Fruit fly (Drosophila melanogaster) whole organism, embryonic: Measurements from ENCODE around the gene CG7974.

ENCODE experiments used
- Abd-B ChIP-seq: fragments of 200-800 bp; sonication (Bioruptor generic); optimal IDR thresholded peaks from 2 replicates; lab custom pipeline; 2018; ENCODE audit warnings: missing biosample characterization, mild to moderate bottlenecking, missing genetic modification characterization, moderate library complexity
- Antp ChIP-seq: fragments of 200-800 bp; sonication (Bioruptor generic); optimal IDR thresholded peaks from 3 replicates; lab custom pipeline; 2016; ENCODE audit warnings: missing biosample characterization, missing genetic modification characterization
- Awh ChIP-seq: fragments of 200-800 bp; sonication (Bioruptor generic); IDR thresholded peaks from 2 replicates; pipeline ENCODE4, ENCODE4 v1.3.6; 2022; ENCODE audit warnings: missing biosample characterization, missing genetic modification characterization
- CG10959 ChIP-seq: fragments of 200-800 bp; sonication (Bioruptor generic); IDR thresholded peaks from 2 replicates; pipeline ENCODE4 v1.3.6; 2022; ENCODE audit warnings: missing biosample characterization, missing genetic modification characterization
- CG10979 ChIP-seq: fragments of 200-800 bp; sonication (Bioruptor generic); optimal IDR thresholded peaks from 2 replicates; lab custom pipeline; 2018; ENCODE audit warnings: missing biosample characterization, mild to moderate bottlenecking, missing genetic modification characterization, moderate library complexity
- CG12219 ChIP-seq: fragments of 200-800 bp; sonication (Bioruptor generic); optimal IDR thresholded peaks from 3 replicates; lab custom pipeline; 2018; ENCODE audit warnings: missing biosample characterization, mild to moderate bottlenecking, missing genetic modification characterization
- CG13123 ChIP-seq: fragments of 200-800 bp; sonication (Bioruptor generic); optimal IDR thresholded peaks from 2 replicates; lab custom pipeline; 2016; ENCODE audit warnings: missing biosample characterization, missing genetic modification characterization
- CG13287 ChIP-seq: fragments of 200-800 bp; sonication (Bioruptor generic); IDR thresholded peaks from 2 replicates; pipeline ENCODE4 v1.3.6; 2022; ENCODE audit warnings: missing biosample characterization, missing genetic modification characterization; ENCODE audit not compliant: partially characterized antibody
- CG16779 ChIP-seq: fragments of 200-800 bp; sonication (Bioruptor generic); IDR thresholded peaks from 2 replicates; pipeline ENCODE4 v1.3.6; 2022; ENCODE audit warnings: missing biosample characterization, missing genetic modification characterization
- CG16813 ChIP-seq: fragments of 200-800 bp; sonication (Bioruptor generic); IDR thresholded peaks from 3 replicates; pipeline ENCODE4 v1.3.6; 2022; ENCODE audit warnings: missing biosample characterization, missing genetic modification characterization; ENCODE audit not compliant: partially characterized antibody
- CG17328 ChIP-seq: fragments of 200-800 bp; sonication (Bioruptor generic); IDR thresholded peaks from 2 replicates; pipeline ENCODE4 v1.3.6; 2022; ENCODE audit warnings: missing biosample characterization, missing genetic modification characterization
- CG2712 ChIP-seq: fragments of 200-800 bp; optimal IDR thresholded peaks from 3 replicates; lab custom pipeline; 2019; ENCODE audit warnings: missing biosample characterization, mild to moderate bottlenecking, missing genetic modification characterization, moderate library complexity
- CG4328 ChIP-seq: fragments of 200-800 bp; sonication (Bioruptor generic); optimal IDR thresholded peaks from 3 replicates; lab custom pipeline; 2017; ENCODE audit warnings: missing biosample characterization, missing genetic modification reagents, missing genetic modification characterization
- CG4617 ChIP-seq: fragments of 200-800 bp; sonication (Bioruptor generic); optimal IDR thresholded peaks from 3 replicates; lab custom pipeline; 2016; ENCODE audit warnings: missing biosample characterization, missing genetic modification characterization, borderline replicate concordance
- CG5245 ChIP-seq: fragments of 200-800 bp; sonication (Bioruptor generic); optimal IDR thresholded peaks from 3 replicates; lab custom pipeline; 2016; ENCODE audit warnings: missing biosample characterization, missing genetic modification characterization
- CG5953 ChIP-seq: fragments of 200-800 bp; sonication (Bioruptor generic); IDR thresholded peaks from 2 replicates; pipeline ENCODE4 v1.3.6; 2022; ENCODE audit warnings: missing biosample characterization, missing genetic modification characterization
- CG7271 ChIP-seq: fragments of 200-800 bp; sonication (Bioruptor generic); optimal IDR thresholded peaks from 2 replicates; lab custom pipeline; 2018; ENCODE audit warnings: missing biosample characterization, mild to moderate bottlenecking, missing genetic modification characterization, moderate library complexity
- CG7928 ChIP-seq: fragments of 200-800 bp; sonication (Bioruptor generic); optimal IDR thresholded peaks from 2 replicates; lab custom pipeline; 2017; ENCODE audit warnings: missing biosample characterization, mild to moderate bottlenecking, missing genetic modification characterization
- Dad ChIP-seq: fragments of 200-800 bp; sonication (Bioruptor generic); optimal IDR thresholded peaks from 3 replicates; lab custom pipeline; 2016; ENCODE audit warnings: missing biosample characterization, missing genetic modification characterization
- Dek ChIP-seq: fragments of 200-800 bp; sonication (Bioruptor generic); optimal IDR thresholded peaks from 3 replicates; lab custom pipeline; 2019; ENCODE audit warnings: missing biosample characterization, mild to moderate bottlenecking, missing genetic modification characterization, moderate library complexity
- E2f2 ChIP-seq: fragments of 200-800 bp; sonication (Bioruptor generic); IDR thresholded peaks from 2 replicates; pipeline ENCODE4 v1.3.6; 2022; ENCODE audit warnings: missing biosample characterization, missing genetic modification characterization
- Eip74EF ChIP-seq, 2 experiments: fragments of 200-800 bp in 1 of 2; fragments of >200 bp in 1 of 2; sonication (Bioruptor generic) in 1 of 2; optimal IDR thresholded peaks; 2 replicates each; lab custom pipeline; 2017 to 2019; ENCODE audit warnings: missing biosample characterization in 2 of 2, missing genetic modification characterization in 2 of 2, mild to moderate bottlenecking in 1 of 2, moderate library complexity in 1 of 2
- Gug ChIP-seq: fragments of 200-800 bp; sonication (Bioruptor generic); IDR thresholded peaks from 4 replicates; pipeline ENCODE4 v1.3.6; 2022; ENCODE audit warnings: missing biosample characterization, missing genetic modification characterization
- Lim3 ChIP-seq: fragments of 200-800 bp; sonication (Bioruptor generic); IDR thresholded peaks from 2 replicates; pipeline ENCODE4 v1.3.6; 2022; ENCODE audit warnings: missing biosample characterization, missing genetic modification characterization
- MBD-R2 ChIP-seq: fragments of 200-800 bp; sonication (Bioruptor generic); IDR thresholded peaks from 2 replicates; pipeline ENCODE4 v1.3.6; 2022; ENCODE audit warnings: missing biosample characterization, missing genetic modification characterization
- Oli ChIP-seq: fragments of 200-800 bp; sonication (Bioruptor generic); optimal IDR thresholded peaks from 2 replicates; lab custom pipeline; 2018; ENCODE audit warnings: missing biosample characterization, mild to moderate bottlenecking, missing genetic modification characterization, moderate library complexity
- Opbp ChIP-seq: fragments of 200-800 bp; sonication (Bioruptor generic); IDR thresholded peaks from 3 replicates; pipeline ENCODE4 v1.3.6; 2022; ENCODE audit warnings: missing biosample characterization, missing genetic modification characterization; ENCODE audit not compliant: partially characterized antibody
- Optix ChIP-seq: fragments of 200-800 bp; sonication (Bioruptor generic); IDR thresholded peaks from 3 replicates; pipeline ENCODE4 v1.3.6; 2022; ENCODE audit warnings: missing biosample characterization, missing genetic modification characterization
- PHDP ChIP-seq: fragments of 200-800 bp; sonication (Bioruptor generic); optimal IDR thresholded peaks from 3 replicates; lab custom pipeline; 2018; ENCODE audit warnings: missing biosample characterization, mild to moderate bottlenecking, missing genetic modification characterization, moderate library complexity
- Rx ChIP-seq: fragments of 200-800 bp; sonication (Bioruptor generic); IDR thresholded peaks from 2 replicates; pipeline ENCODE4 v1.3.6; 2022; ENCODE audit warnings: missing biosample characterization, missing genetic modification characterization
- Xrp1 ChIP-seq: fragments of 200-800 bp; sonication (Bioruptor generic); IDR thresholded peaks from 2 replicates; pipeline ENCODE4 v1.3.6; 2022; ENCODE audit warnings: missing biosample characterization, missing genetic modification characterization
- az2 ChIP-seq: fragments of 200-800 bp; sonication (Bioruptor generic); optimal IDR thresholded peaks from 3 replicates; lab custom pipeline; 2016; ENCODE audit warnings: missing biosample characterization, missing genetic modification characterization
- esg ChIP-seq: fragments of 200-800 bp; sonication (Bioruptor generic); conservative IDR thresholded peaks from 2 replicates; pipeline ENCODE4 v1.3.6; 2022; ENCODE audit warnings: missing biosample characterization, missing genetic modification characterization
- gro ChIP-seq: fragments of 200-800 bp; sonication (Bioruptor generic); optimal IDR thresholded peaks from 2 replicates; lab custom pipeline; 2016; ENCODE audit warnings: missing biosample characterization, missing genetic modification characterization
- hbn ChIP-seq: fragments of 200-800 bp; sonication (Bioruptor generic); IDR thresholded peaks from 2 replicates; pipeline ENCODE4 v1.3.6; 2022; ENCODE audit warnings: missing biosample characterization, missing genetic modification characterization; ENCODE audit not compliant: partially characterized antibody
- inv ChIP-seq: fragments of 200-800 bp; sonication (Bioruptor generic); IDR thresholded peaks from 2 replicates; pipeline ENCODE4 v1.3.6; 2022; ENCODE audit warnings: missing biosample characterization, missing genetic modification characterization; ENCODE audit not compliant: partially characterized antibody
- knrl ChIP-seq: fragments of 200-800 bp; sonication (Bioruptor generic); IDR thresholded peaks from 3 replicates; pipeline ENCODE4 v1.3.6; 2022; ENCODE audit warnings: missing biosample characterization, missing genetic modification characterization; ENCODE audit not compliant: partially characterized antibody
- lab ChIP-seq: fragments of 200-800 bp; sonication (Bioruptor generic); optimal IDR thresholded peaks from 3 replicates; lab custom pipeline; 2017; ENCODE audit warnings: missing biosample characterization, missing genetic modification characterization, mild to moderate bottlenecking, moderate library complexity, missing genetic modification reagents
- lbe ChIP-seq: fragments of 200-800 bp; sonication (Bioruptor generic); optimal IDR thresholded peaks from 2 replicates; lab custom pipeline; 2016; ENCODE audit warnings: missing biosample characterization, mild to moderate bottlenecking, missing genetic modification characterization
- luna ChIP-seq: fragments of 200-800 bp; sonication (Bioruptor generic); optimal IDR thresholded peaks from 2 replicates; lab custom pipeline; 2016; ENCODE audit warnings: missing biosample characterization, missing genetic modification characterization
- ranshi ChIP-seq: fragments of 200-800 bp; sonication (Bioruptor generic); IDR thresholded peaks from 2 replicates; pipeline ENCODE4 v1.3.6; 2022; ENCODE audit warnings: missing biosample characterization, missing genetic modification characterization
- sc ChIP-seq, 3 experiments: fragments of >200 bp in 2 of 3; fragments of 200-800 bp in 1 of 3; sonication (Bioruptor generic) in 1 of 3; optimal IDR thresholded peaks; 2 replicates in 2 of 3; 3 replicates in 1 of 3; lab custom pipeline; 2017; ENCODE audit warnings: mild to moderate bottlenecking in 1 of 3, missing biosample characterization in 1 of 3, missing genetic modification characterization in 1 of 3, missing genetic modification reagents in 1 of 3
- seq ChIP-seq: fragments of 200-800 bp; sonication (Bioruptor generic); IDR thresholded peaks from 2 replicates; pipeline ENCODE4 v1.3.6; 2022; ENCODE audit warnings: missing biosample characterization, missing genetic modification characterization
- tna ChIP-seq: fragments of 200-800 bp; sonication (Bioruptor generic); IDR thresholded peaks from 2 replicates; pipeline ENCODE4 v1.3.6; 2022; ENCODE audit warnings: missing biosample characterization, missing genetic modification characterization; ENCODE audit not compliant: partially characterized antibody
- unc-4 ChIP-seq: fragments of 200-800 bp; sonication (Bioruptor generic); IDR thresholded peaks from 2 replicates; pipeline ENCODE4 v1.3.6; 2022; ENCODE audit warnings: missing biosample characterization, missing genetic modification characterization; ENCODE audit not compliant: partially characterized antibody
- zen2 ChIP-seq: fragments of 200-800 bp; sonication (Bioruptor generic); IDR thresholded peaks from 3 replicates; pipeline ENCODE4 v1.3.6; 2022; ENCODE audit warnings: missing biosample characterization, missing genetic modification characterization; ENCODE audit not compliant: partially characterized antibody
- zfh1 ChIP-seq: fragments of 200-800 bp; sonication (Bioruptor generic); IDR thresholded peaks from 3 replicates; pipeline ENCODE4 v1.3.6; 2022; ENCODE audit warnings: missing biosample characterization, missing genetic modification characterization

CG7974 gene

DNA sequence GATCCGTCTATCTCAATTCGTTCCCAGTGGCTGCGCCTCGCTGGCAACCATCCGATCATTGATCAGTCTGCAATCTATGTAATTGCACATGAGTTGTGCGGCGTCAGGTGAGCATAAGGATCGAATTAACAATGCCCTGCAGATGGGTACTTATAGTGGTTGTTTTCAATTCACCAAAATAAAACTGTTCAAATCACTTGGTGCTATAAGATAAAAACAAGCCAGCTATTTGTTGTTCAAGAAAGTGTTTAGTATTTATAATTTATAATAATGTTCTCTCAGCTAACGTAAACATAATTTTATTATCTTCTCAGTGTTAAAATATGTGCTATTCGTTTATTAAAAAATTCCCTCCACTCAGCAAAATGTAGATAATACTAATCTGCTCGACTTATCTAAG lies 49.2 kb upstream of the CG7974 start, which contains the start of gene CG12105:
CG12105 (minus strand) TSS at position 101 of the 400 bp plus-strand sequence.
- TF ChIP-seq Dad (GFP tag; lab: Kevin White, UChicago): no peak
- no peak for TF ChIP-seq unc-4 (GFP tag; lab: Robert Waterston, UW)
- TF ChIP-seq zen2: no peak
- no peak for TF ChIP-seq E2f2 (GFP tag; lab: Robert Waterston, UW)
- no peak for TF ChIP-seq CG13123
- no peak for TF ChIP-seq CG7928 (GFP tag; lab: Kevin White, UChicago)
- no peak for TF ChIP-seq Lim3 (GFP tag; lab: Robert Waterston, UW)
- no peak for TF ChIP-seq CG7271 (tag; lab: Kevin White, UChicago)
- TF ChIP-seq gro (GFP tag; lab: Kevin White, UChicago): no peak
- TF ChIP-seq CG4328 (GFP tag; lab: Kevin White, UChicago): no peak
- no peak for TF ChIP-seq CG16813 (GFP tag; lab: Robert Waterston, UW)
- TF ChIP-seq lbe (GFP tag; lab: Kevin White, UChicago): no peak
- TF ChIP-seq Opbp (GFP tag; lab: Robert Waterston, UW): no peak
- no peak for TF ChIP-seq CG10979
- no peak for TF ChIP-seq Eip74EF (GFP tag; optimal IDR thresholded peaks at IDR 0.05; lab: Kevin White, UChicago)

DNA sequence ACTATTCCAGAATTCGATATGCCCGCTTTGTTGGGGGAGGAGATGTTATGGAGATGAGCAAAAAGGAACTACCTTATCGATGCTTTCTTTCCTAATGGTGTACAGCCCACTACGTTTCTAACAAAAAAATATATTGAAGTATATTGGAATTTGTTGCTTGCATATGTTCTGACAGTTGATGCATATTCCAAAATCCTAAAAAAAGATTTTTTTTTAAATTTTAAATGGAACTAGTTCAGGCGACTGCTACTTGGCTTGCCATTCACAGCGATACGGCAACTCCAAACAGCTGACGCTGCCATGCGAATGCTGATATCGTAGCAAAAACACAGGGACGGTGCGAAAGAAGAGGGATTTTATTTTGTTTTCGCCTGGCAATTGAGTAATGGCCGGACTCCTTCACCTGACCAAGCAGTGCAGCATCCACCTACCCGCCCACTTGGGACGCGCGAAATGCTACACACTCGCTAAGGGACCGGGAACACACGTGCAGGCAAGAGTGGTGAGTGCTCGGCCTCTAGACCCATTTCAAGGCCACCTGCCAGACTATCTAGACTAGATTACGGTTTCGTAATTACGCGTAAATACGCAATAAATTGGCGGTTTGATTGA lies 46.7 kb upstream of the CG7974 start, which contains the start of the genes CG13926, ABCB7 and CG33230:
CG13926 (minus strand) TSS at position 43 of the 612 bp plus-strand sequence.
ABCB7 (plus strand) TSS at position 299 of the 612 bp plus-strand sequence.
CG33230 (plus strand) TSS at position 299 of the 612 bp plus-strand sequence.
- 0 out of 2 replicates have a peak, but pooled peaks have one; percentile 21 for TF ChIP-seq hbn (GFP tag; lab: Robert Waterston, UW)
- peak; percentile 31 for TF ChIP-seq lab (GFP tag; lab: Kevin White, UChicago)
- no peak for TF ChIP-seq esg
- TF ChIP-seq tna: no peak
- TF ChIP-seq MBD-R2 (GFP tag; lab: Robert Waterston, UW): peak; percentile 84
- peak; percentile 71 for TF ChIP-seq knrl (GFP tag; lab: Robert Waterston, UW)
- TF ChIP-seq az2 (GFP tag; lab: Kevin White, UChicago): peak; percentile 8
- TF ChIP-seq Gug: peak; percentile 43; the same call in 1 of the 4 replicates
- TF ChIP-seq luna (GFP tag; lab: Kevin White, UChicago): no peak
- peak; percentile 47; the same call in 1 of the 2 replicates for TF ChIP-seq CG13287
- TF ChIP-seq Abd-B: peak; percentile 14
- no peak for TF ChIP-seq zen2
- no peak for TF ChIP-seq CG17328 (GFP tag; lab: Robert Waterston, UW)
- no peak for TF ChIP-seq PHDP
- TF ChIP-seq inv (GFP tag; lab: Robert Waterston, UW): peak; percentile 20; the same call in 1 of the 2 replicates
- TF ChIP-seq CG5953 (GFP tag; lab: Robert Waterston, UW): no peak
- no peak for TF ChIP-seq zfh1
- TF ChIP-seq ranshi (GFP tag; lab: Robert Waterston, UW): no peak
- TF ChIP-seq Dek (tag; lab: Kevin White, UChicago): peak; percentile 1
- 0 out of 2 replicates have a peak, but pooled peaks have one; percentile 36 for TF ChIP-seq Xrp1 (GFP tag; lab: Robert Waterston, UW)
- TF ChIP-seq gro (GFP tag; lab: Kevin White, UChicago): no peak
- peak; percentile 14 for TF ChIP-seq CG5245 (GFP tag; lab: Kevin White, UChicago)
- TF ChIP-seq Rx (GFP tag; lab: Robert Waterston, UW): no peak
- TF ChIP-seq Oli: no peak
- TF ChIP-seq seq: no peak
- no peak for TF ChIP-seq Awh (GFP tag; lab: Robert Waterston, UW)
- no peak for TF ChIP-seq CG16779
- TF ChIP-seq CG12219 (GFP tag; lab: Kevin White, UChicago): no peak
- TF ChIP-seq sc (optimal IDR thresholded peaks at IDR 0.05; lab: Kevin White, UChicago): no peak
- TF ChIP-seq sc (GFP tag; optimal IDR thresholded peaks at IDR 0.05; lab: Kevin White, UChicago): no peak
- TF ChIP-seq Optix: no peak
- TF ChIP-seq CG10959 (GFP tag; lab: Robert Waterston, UW): no peak
- no peak for TF ChIP-seq CG13123
- peak; percentile 71 for TF ChIP-seq CG4617 (GFP tag; lab: Kevin White, UChicago)
- no peak for TF ChIP-seq Antp (GFP tag; lab: Kevin White, UChicago)
- TF ChIP-seq CG2712 (tag; lab: Kevin White, UChicago): no peak
